Worm (Caenorhabditis elegans) whole organism, L4/young adult: ENCODE data around the gene B0507.2.

Experiments
- W03F9.2 ChIP-seq: fragments of 150-350 bp; optimal IDR thresholded peaks from 2 replicates; lab custom pipeline; 2014; ENCODE audit warnings: missing biosample characterization, missing genetic modification characterization
- dao-5 ChIP-seq: sonication (generic microtip); optimal IDR thresholded peaks from 2 replicates; lab custom pipeline; 2016; ENCODE audit warnings: missing genotype, missing genetic modification characterization, moderate library complexity, missing compliant biosample characterization
- him-1 ChIP-seq: sonication (generic microtip); optimal IDR thresholded peaks from 2 replicates; lab custom pipeline; 2016; ENCODE audit warnings: missing genotype, missing genetic modification reagents, missing genetic modification characterization, missing compliant biosample characterization

The B0507.2 gene

ce11 chrV:8765938-8766337 is 8.2 kb upstream of the B0507.2 start, which contains the start of gene B0507.9:
TSS of gene B0507.9 (minus strand) at chrV:8766038.
- TF ChIP-seq him-1: no peak
- no peak for TF ChIP-seq dao-5
- TF ChIP-seq W03F9.2 (tag; lab: Kevin White, UChicago): no peak

DNA sequence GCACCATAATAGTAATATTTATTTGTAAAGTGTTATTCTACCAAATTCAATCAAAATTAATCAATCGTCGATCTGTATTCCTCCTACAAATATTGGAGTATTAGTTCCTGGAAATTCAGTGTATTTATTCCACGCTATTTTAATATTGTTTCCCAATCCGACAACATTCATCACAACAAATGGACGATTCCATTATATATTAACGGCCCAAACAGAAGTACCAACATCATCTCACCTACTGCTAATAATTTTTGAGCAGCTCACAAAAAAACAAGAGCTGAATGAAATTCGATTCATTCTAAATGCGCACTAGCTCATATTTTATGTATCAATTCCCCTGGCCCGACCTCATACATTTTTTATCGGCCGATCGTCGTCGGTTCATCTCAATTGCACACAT is 7.1 kb upstream of the B0507.2 start:
- TF ChIP-seq W03F9.2 (tag; lab: Kevin White, UChicago) (no peak), dao-5 (no peak), him-1 (no peak)

- TF ChIP-seq W03F9.2 (tag; lab: Kevin White, UChicago) (no peak), him-1 (no peak), dao-5 (no peak)
These were observed 6.6 kb upstream of the B0507.2 start for ce11 chrV:8767493-8767892.

DNA sequence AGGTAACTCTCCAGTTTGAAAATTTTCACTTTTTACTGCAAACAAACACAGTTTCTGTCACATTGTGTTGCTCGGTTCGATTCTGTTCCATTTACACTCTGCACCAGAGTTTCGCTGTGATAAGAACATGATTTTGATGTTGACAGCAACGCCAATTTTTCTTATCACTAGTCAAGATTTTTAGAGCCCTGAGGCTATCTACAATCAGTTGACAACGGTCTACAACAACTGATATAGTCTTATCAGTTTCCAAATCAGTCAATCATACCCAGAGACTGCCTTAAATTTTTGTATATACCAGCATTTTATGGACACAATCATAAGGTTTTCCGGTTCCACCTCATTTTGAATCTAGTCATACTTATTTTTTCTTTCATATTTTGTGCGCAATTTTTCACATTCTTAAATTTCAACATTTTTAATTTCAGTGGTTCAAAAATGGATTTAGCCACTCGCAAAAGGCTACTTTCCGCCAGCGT is 5.6 kb upstream of the B0507.2 start, which contains the start of gene B0507.3:
B0507.3 (plus strand) TSS at position 429 of the 479 bp plus-strand sequence.
- TF ChIP-seq dao-5: no peak
- TF ChIP-seq him-1: no peak
- no peak for TF ChIP-seq W03F9.2 (tag; lab: Kevin White, UChicago)

DNA sequence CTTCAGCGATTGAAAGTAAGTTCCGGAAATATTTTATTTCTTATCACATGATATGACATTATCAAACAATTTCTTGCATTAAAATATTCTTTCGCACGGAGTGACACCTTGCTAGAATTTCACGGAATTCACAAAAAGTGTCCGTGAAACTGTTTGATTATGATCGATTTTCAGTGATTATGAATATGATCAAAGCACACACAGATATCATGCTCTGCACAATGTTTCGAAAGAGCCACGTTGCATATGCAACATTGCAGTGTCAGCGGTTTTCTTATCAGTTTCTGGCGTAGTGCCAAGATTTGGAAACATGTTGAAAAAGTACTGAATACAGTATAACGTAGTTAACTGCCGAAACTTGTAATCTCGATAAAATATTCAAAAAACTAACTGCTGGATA is 5.0 kb upstream of the B0507.2 start:
- no peak for TF ChIP-seq him-1
- no peak for TF ChIP-seq W03F9.2 (tag; lab: Kevin White, UChicago)
- no peak for TF ChIP-seq dao-5

ce11 chrV:8771599-8771998 is 2.5 kb upstream of the B0507.2 start, which contains the start of gene srx-115:
TSS of gene srx-115 (plus strand) at chrV:8771899.
- TF ChIP-seq dao-5: no peak
- no peak for TF ChIP-seq him-1
- TF ChIP-seq W03F9.2 (tag; lab: Kevin White, UChicago): no peak

DNA sequence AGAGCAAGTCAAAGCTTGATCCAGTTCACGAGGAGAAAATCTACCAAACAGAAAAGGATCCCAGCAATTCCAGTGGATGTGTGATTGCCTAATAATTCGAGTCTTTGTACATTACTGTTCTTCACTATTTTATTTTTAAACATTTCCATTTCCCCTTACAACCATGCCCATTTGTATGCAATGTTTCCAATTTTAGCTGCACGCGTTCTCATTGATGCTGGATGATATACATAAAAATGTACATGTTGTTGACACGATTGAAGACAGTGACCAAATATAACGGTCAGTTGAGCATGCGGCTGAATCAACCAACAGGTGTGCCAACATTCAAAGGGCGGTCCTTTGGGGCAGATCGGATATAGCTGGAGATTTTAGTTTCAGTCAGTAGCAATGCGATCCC is 2.1 kb downstream of the B0507.2 start, which contains the start of gene B0507.1:
B0507.1 (plus strand) TSS at position 301 of the 400 bp plus-strand sequence.
- TF ChIP-seq W03F9.2 (tag; lab: Kevin White, UChicago) (no peak), dao-5 (no peak), him-1 (no peak)

ce11 chrV:8781164-8781563 is 7.0 kb downstream of the B0507.2 start:
- no peak for TF ChIP-seq him-1
- TF ChIP-seq W03F9.2 (tag; lab: Kevin White, UChicago): no peak
- TF ChIP-seq dao-5: no peak

DNA sequence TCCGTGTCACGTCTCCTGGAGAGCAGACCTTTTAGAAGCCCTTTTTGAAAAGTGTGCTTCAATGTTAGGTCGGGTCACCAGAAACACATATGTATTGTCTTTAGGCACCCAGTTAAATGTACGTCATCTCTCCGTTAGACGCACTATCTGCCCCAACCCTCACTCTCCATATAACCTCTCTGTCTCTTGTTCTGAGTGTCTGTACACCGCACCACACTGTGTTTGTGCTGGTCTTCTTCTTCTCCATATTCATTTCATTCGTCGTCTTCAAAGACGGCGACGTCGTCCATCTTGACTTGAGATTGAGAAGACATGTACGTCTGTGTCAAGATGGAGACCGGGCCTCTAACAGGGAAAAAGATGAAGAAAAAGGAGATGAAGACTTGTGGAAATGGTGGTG is 8.0 kb downstream of the B0507.2 start:
- no peak for TF ChIP-seq dao-5
- no peak for TF ChIP-seq W03F9.2 (tag; lab: Kevin White, UChicago)
- TF ChIP-seq him-1: no peak

DNA sequence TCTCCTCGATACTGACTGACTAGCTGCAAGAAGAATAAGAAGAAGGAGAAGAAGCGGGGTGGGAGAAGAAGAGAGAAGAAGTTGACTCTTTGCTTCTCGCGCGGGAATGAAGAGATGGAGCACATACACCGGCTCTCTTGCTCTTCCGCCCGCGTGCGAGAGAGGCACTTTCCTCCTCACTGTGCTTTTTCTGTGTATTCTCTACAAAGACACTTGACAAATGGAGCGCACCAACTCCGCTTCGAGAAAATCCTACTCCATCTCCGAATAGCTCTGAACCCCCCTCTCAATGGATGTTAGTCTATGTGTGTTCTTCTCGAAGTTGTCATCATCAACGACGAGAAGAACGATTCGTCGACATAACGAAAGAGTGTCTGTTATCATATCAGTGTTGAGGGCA is 10.4 kb downstream of the B0507.2 start:
- TF ChIP-seq dao-5 (no peak), him-1 (no peak), W03F9.2 (tag; lab: Kevin White, UChicago) (no peak)

DNA sequence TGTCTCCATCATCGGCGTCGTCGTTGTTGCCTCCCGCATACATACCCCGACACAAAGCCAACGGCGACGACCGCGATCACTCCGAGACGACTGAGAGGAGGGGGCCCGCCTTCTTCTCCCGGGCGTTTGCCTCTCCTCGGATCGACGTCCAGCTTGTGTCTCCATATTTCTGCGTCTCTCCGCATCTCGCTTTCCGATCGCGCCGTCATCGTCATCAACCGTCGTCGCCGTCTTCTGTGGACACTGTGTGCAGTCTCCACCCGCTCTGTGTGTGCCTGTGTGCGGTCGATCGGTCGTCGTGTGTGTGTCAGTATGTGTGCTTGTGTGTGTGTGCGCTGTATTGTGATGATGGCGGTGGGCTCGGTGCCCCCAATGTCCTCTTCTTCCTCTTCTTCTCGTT is 11.4 kb downstream of the B0507.2 start:
- no peak for TF ChIP-seq dao-5
- TF ChIP-seq him-1: no peak
- TF ChIP-seq W03F9.2 (tag; lab: Kevin White, UChicago): no peak

DNA sequence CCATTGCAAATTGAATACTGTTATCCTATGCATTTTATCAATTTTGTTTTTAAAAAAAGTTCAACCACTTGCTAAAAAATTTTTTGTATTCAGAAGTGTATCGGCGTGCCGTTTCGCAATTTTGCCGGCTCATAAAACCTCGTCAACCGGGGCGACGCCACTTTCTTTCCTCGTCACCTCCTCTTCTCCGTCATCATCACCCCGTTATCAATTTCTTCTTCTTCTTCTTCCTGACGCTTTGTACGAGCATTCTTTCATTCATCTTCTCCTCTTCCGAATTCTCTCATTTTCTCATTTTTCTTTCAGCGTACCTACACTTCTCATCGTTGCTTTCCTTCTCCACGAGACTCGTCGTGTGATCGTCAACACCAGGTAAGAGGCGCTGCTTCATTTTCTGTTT is 12.1 kb downstream of the B0507.2 start, which contains the start of gene sup-37:
sup-37 (plus strand) TSS at position 301 of the 400 bp plus-strand sequence.
- TF ChIP-seq him-1 (no peak), W03F9.2 (tag; lab: Kevin White, UChicago) (no peak), dao-5 (no peak)

DNA sequence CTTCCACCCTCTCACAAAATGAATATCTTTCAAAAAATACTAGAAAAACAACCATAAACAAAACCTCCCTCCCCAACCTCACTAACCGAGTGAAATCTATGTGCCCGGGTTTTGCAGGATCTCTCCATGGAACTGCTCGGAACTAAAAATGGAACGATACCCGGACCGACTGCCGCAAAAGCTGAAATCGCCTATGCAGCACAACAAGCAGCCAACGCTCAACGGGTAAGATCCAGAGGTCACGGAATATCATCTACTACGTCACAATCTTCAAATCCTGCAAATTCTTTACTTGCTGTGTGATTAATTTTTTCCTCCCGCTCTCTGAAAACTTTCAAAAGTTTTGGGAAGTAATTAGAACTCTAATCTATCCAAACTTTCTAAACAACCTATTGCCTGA is 15.2 kb downstream of the B0507.2 start:
- no peak for TF ChIP-seq him-1
- no peak for TF ChIP-seq dao-5
- no peak for TF ChIP-seq W03F9.2 (tag; lab: Kevin White, UChicago)

ce11 chrV:8792814-8793213 is 18.7 kb downstream of the B0507.2 start:
- no peak for TF ChIP-seq him-1
- no peak for TF ChIP-seq W03F9.2 (tag; lab: Kevin White, UChicago)
- TF ChIP-seq dao-5: no peak

ce11 chrV:8795499-8795898 is 21.4 kb downstream of the B0507.2 start:
- TF ChIP-seq W03F9.2 (tag; lab: Kevin White, UChicago): no peak

DNA sequence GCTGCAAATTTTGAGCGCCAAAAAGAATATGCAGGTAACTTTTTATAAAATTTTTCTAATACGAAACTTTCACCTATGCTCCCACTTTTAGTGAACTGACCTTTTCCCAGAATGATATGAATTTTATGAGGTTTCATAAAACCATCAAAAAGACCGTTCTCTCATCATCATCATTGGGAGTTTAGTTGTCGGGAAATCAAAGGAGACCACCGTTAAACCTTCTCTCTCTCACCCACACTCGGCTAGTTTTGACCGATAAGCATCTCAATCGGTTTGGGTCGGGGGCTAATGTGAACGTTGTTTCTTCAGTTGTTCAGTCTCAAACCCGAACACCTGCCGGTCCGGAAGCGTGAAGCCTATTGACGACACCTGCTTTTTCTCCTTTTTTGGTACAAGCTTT is 22.1 kb downstream of the B0507.2 start:
- no peak for TF ChIP-seq him-1
